Worm (Caenorhabditis elegans) whole organism, L2 larva: ENCODE data around the gene hap-1.

Source experiments
- C34F6.9 ChIP-seq: fragments of 150-350 bp; optimal IDR thresholded peaks from 2 replicates; lab custom pipeline; 2014; ENCODE audit warnings: missing biosample characterization, missing genetic modification characterization
- F13H6.1 ChIP-seq: sonication (generic microtip); optimal IDR thresholded peaks from 2 replicates; lab custom pipeline; 2016; ENCODE audit warnings: missing genetic modification characterization, missing compliant biosample characterization
- R02D3.7 ChIP-seq: fragments of 150-350 bp; optimal IDR thresholded peaks from 2 replicates; lab custom pipeline; 2014; ENCODE audit warnings: missing biosample characterization, missing genetic modification characterization
- Y55F3AM.14 ChIP-seq: fragments of 200-800 bp; sonication (Bioruptor generic); optimal IDR thresholded peaks from 2 replicates; lab custom pipeline; 2018; ENCODE audit warnings: mild to moderate bottlenecking, missing genetic modification characterization, missing compliant biosample characterization
- ZK546.5 ChIP-seq: sonication (generic microtip); optimal IDR thresholded peaks from 2 replicates; lab custom pipeline; 2017; ENCODE audit warnings: missing biosample characterization, missing genetic modification characterization
- alr-1 ChIP-seq: fragments of 150-350 bp; optimal IDR thresholded peaks from 2 replicates; lab custom pipeline; 2014; ENCODE audit warnings: missing biosample characterization, missing genetic modification characterization
- ama-1 ChIP-seq: fragments of 150-350 bp; optimal IDR thresholded peaks from 2 replicates; lab custom pipeline; 2018; ENCODE audit warnings: inconsistent platforms
- blmp-1 ChIP-seq: sonication (generic microtip); optimal IDR thresholded peaks from 2 replicates; lab custom pipeline; 2017; ENCODE audit warnings: missing genetic modification characterization, mild to moderate bottlenecking, missing compliant biosample characterization, antibody characterized with exemption, moderate library complexity; ENCODE audit not compliant: insufficient read depth
- ceh-16 ChIP-seq: fragments of 150-350 bp; optimal IDR thresholded peaks from 2 replicates; lab custom pipeline; 2014; ENCODE audit warnings: missing biosample characterization, missing genetic modification characterization
- ceh-82 ChIP-seq: fragments of 150-350 bp; optimal IDR thresholded peaks from 2 replicates; lab custom pipeline; 2014; ENCODE audit warnings: missing biosample characterization, missing genetic modification characterization
- crh-2 ChIP-seq: sonication (generic microtip); optimal IDR thresholded peaks from 2 replicates; lab custom pipeline; 2017; ENCODE audit warnings: missing biosample characterization, missing genetic modification characterization
- egl-27 ChIP-seq: sonication (generic microtip); optimal IDR thresholded peaks from 3 replicates; lab custom pipeline; 2017; ENCODE audit warnings: missing biosample characterization, missing genetic modification reagents, missing genetic modification characterization
- elt-1 ChIP-seq: fragments of 150-350 bp; optimal IDR thresholded peaks from 2 replicates; lab custom pipeline; 2014; ENCODE audit warnings: missing biosample characterization, missing genetic modification characterization
- fos-1 ChIP-seq: fragments of 150-350 bp; optimal IDR thresholded peaks from 2 replicates; lab custom pipeline; 2014; ENCODE audit warnings: missing biosample characterization, missing genetic modification characterization
- gmeb-1 ChIP-seq: fragments of 150-350 bp; optimal IDR thresholded peaks from 2 replicates; lab custom pipeline; 2014; ENCODE audit warnings: missing biosample characterization, missing genetic modification characterization
- lin-13 ChIP-seq: fragments of 150-350 bp; optimal IDR thresholded peaks from 2 replicates; lab custom pipeline; 2014; ENCODE audit warnings: missing biosample characterization, missing genetic modification reagents, missing genetic modification characterization
- lin-39 ChIP-seq: fragments of 150-350 bp; optimal IDR thresholded peaks from 2 replicates; lab custom pipeline; 2014; ENCODE audit warnings: missing biosample characterization, missing genetic modification reagents, missing genetic modification characterization
- lsy-2 ChIP-seq, 2 experiments: fragments of 150-350 bp in 1 of 2; sonication (generic microtip) in 1 of 2; optimal IDR thresholded peaks; 2 replicates each; lab custom pipeline; 2014 to 2017; ENCODE audit warnings: missing biosample characterization in 2 of 2, missing genetic modification characterization in 2 of 2
- mab-5 ChIP-seq: fragments of 150-350 bp; optimal IDR thresholded peaks from 2 replicates; lab custom pipeline; 2014; ENCODE audit warnings: missing biosample characterization, missing genetic modification characterization
- mbf-1 ChIP-seq: sonication (generic microtip); optimal IDR thresholded peaks from 2 replicates; lab custom pipeline; 2017; ENCODE audit warnings: missing biosample characterization, missing genetic modification characterization
- mdl-1 ChIP-seq, 2 experiments: fragments of 150-350 bp in 1 of 2; sonication (generic microtip) in 1 of 2; optimal IDR thresholded peaks; 2 replicates each; lab custom pipeline; 2017; ENCODE audit warnings: missing biosample characterization in 2 of 2, missing genetic modification characterization in 2 of 2
- nhr-10 ChIP-seq: sonication (generic microtip); optimal IDR thresholded peaks from 2 replicates; lab custom pipeline; 2017; ENCODE audit warnings: missing biosample characterization, missing genetic modification characterization
- nhr-11 ChIP-seq: fragments of 150-350 bp; optimal IDR thresholded peaks from 2 replicates; lab custom pipeline; 2014; ENCODE audit warnings: missing biosample characterization, missing genetic modification characterization
- nhr-129 ChIP-seq: fragments of 150-350 bp; optimal IDR thresholded peaks from 2 replicates; lab custom pipeline; 2014; ENCODE audit warnings: missing biosample characterization, missing genetic modification characterization
- nhr-21 ChIP-seq: fragments of 150-350 bp; optimal IDR thresholded peaks from 2 replicates; lab custom pipeline; 2014; ENCODE audit warnings: missing biosample characterization, missing genetic modification characterization
- nhr-23 ChIP-seq: fragments of 150-350 bp; optimal IDR thresholded peaks from 2 replicates; lab custom pipeline; 2014; ENCODE audit warnings: missing biosample characterization, missing genetic modification reagents, missing genetic modification characterization
- nhr-237 ChIP-seq: fragments of 150-350 bp; optimal IDR thresholded peaks from 2 replicates; lab custom pipeline; 2014; ENCODE audit warnings: missing biosample characterization, missing genetic modification characterization
- nhr-25 ChIP-seq: fragments of 150-350 bp; sonication (generic microtip); optimal IDR thresholded peaks from 3 replicates; lab custom pipeline; 2014; ENCODE audit warnings: missing biosample characterization, missing genetic modification characterization
- nhr-6 ChIP-seq: fragments of 150-350 bp; optimal IDR thresholded peaks from 2 replicates; lab custom pipeline; 2014; ENCODE audit warnings: missing biosample characterization, missing genetic modification characterization
- nhr-77 ChIP-seq: fragments of 150-350 bp; optimal IDR thresholded peaks from 2 replicates; lab custom pipeline; 2014; ENCODE audit warnings: missing biosample characterization, missing genetic modification characterization
- peb-1 ChIP-seq: fragments of 150-350 bp; optimal IDR thresholded peaks from 2 replicates; lab custom pipeline; 2014; ENCODE audit warnings: missing biosample characterization, missing genetic modification characterization
- sem-4 ChIP-seq: fragments of 150-350 bp; optimal IDR thresholded peaks from 2 replicates; lab custom pipeline; 2014; ENCODE audit warnings: missing biosample characterization, missing genetic modification reagents, missing genetic modification characterization
- skn-1 ChIP-seq: sonication (generic microtip); optimal IDR thresholded peaks from 2 replicates; lab custom pipeline; 2017; ENCODE audit warnings: missing biosample characterization, missing genetic modification characterization
- sma-3 ChIP-seq: sonication (generic microtip); optimal IDR thresholded peaks from 2 replicates; lab custom pipeline; 2016; ENCODE audit warnings: missing genetic modification reagents, missing genetic modification characterization, missing compliant biosample characterization
- snpc-4 ChIP-seq: fragments of 150-350 bp; optimal IDR thresholded peaks from 2 replicates; lab custom pipeline; 2014; ENCODE audit warnings: missing biosample characterization, missing genetic modification characterization
- unc-39 ChIP-seq: fragments of 150-350 bp; optimal IDR thresholded peaks from 2 replicates; lab custom pipeline; 2014; ENCODE audit warnings: missing biosample characterization, missing genetic modification characterization
- unc-55 ChIP-seq: fragments of 150-350 bp; sonication (generic microtip); optimal IDR thresholded peaks from 3 replicates; lab custom pipeline; 2014; ENCODE audit warnings: missing biosample characterization, missing genetic modification reagents, missing genetic modification characterization
- ztf-1 ChIP-seq: fragments of 200-800 bp; sonication (Bioruptor generic); conservative IDR thresholded peaks from 2 replicates; pipeline ENCODE4 v1.3.6; 2022; ENCODE audit warnings: missing genetic modification characterization, missing compliant biosample characterization
- ztf-11 ChIP-seq: sonication (generic microtip); optimal IDR thresholded peaks from 2 replicates; lab custom pipeline; 2017; ENCODE audit warnings: missing biosample characterization, missing genetic modification characterization
- ztf-4 ChIP-seq: fragments of 150-350 bp; optimal IDR thresholded peaks from 2 replicates; lab custom pipeline; 2014; ENCODE audit warnings: missing biosample characterization, missing genetic modification characterization

The hap-1 gene

ce11 chrIII:5228839-5229238 lies 34.9 kb upstream of the hap-1 start:
- no peak for TF ChIP-seq peb-1
- no peak for TF ChIP-seq R02D3.7 (tag; lab: Kevin White, UChicago)
- no peak for TF ChIP-seq nhr-11 (tag; lab: Kevin White, UChicago)
- TF ChIP-seq nhr-10 (tag; lab: Kevin White, UChicago): no peak
- no peak for TF ChIP-seq nhr-23 (tag; lab: Kevin White, UChicago)
- TF ChIP-seq lsy-2 (tag; optimal IDR thresholded peaks at IDR 0.05; lab: Kevin White, UChicago): no peak
- no peak for TF ChIP-seq nhr-77 (tag; lab: Kevin White, UChicago)
- no peak for TF ChIP-seq lin-39 (tag; lab: Kevin White, UChicago)
- TF ChIP-seq ztf-11 (tag; lab: Kevin White, UChicago): no peak
- no peak for TF ChIP-seq mbf-1
- TF ChIP-seq nhr-129: no peak
- TF ChIP-seq ama-1: no peak
- no peak for TF ChIP-seq ZK546.5 (tag; lab: Kevin White, UChicago)
- TF ChIP-seq, all 48 proteins: peak for 0

DNA sequence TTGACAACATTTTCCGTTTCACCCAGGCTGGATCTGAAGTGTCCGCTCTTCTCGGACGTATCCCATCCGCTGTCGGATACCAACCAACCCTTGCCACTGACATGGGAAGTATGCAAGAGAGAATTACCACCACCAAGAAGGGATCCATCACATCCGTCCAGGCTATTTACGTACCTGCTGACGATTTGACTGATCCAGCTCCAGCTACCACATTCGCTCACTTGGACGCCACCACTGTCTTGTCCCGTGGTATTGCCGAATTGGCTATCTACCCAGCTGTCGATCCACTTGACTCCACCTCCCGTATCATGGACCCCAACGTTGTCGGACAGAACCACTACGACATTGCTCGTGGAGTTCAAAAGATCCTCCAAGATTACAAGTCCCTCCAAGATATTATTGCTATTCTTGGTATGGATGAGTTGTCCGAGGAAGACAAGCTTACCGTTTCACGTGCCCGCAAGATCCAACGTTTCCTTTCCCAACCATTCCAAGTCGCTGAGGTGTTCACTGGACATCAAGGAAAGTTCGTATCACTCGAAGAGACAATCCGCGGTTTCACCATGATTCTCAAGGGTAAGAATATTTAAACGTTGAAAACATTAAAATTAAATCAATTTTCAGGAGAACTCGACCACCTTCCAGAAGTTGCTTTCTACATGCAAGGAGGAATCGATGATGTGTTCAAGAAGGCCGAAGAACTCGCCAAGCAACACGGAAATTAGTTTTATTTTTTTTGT lies 34.1 kb upstream of the hap-1 start:
- TF ChIP-seq ztf-1 (no peak), nhr-23 (tag; lab: Kevin White, UChicago) (peak; percentile 35)

DNA sequence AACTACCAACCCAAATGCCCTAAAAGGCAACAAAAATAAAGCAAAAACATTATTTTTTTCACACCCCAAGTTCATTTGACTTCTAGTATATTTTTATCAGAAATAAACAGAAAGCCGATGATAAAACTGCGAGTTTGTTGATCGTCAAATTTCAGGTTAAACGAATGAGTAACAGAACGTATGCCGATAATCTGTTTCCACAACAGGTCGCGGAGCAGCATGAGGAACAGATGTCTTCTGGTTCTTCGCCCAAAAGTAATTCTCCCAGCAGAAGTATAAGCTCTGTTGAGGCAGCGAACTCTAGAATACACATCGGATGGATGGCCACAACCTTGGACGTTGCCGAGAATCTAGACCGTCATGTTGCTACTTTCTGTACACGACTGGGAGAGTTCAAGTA lies 33.3 kb upstream of the hap-1 start, which contains the start of gene prmt-5:
prmt-5 (plus strand) TSS at position 141 of the 400 bp plus-strand sequence.
- TF ChIP-seq sma-3 (GFP tag; lab: Kevin White, UChicago) (peak; percentile 45), nhr-129 (peak; percentile 41), lin-13 (GFP tag; lab: Kevin White, UChicago) (peak; percentile 34), Y55F3AM.14 (GFP tag; lab: Kevin White, UChicago) (peak; percentile 24), ztf-1 (no peak), ama-1 (peak; percentile 65), C34F6.9 (tag; lab: Kevin White, UChicago) (no peak), nhr-21 (tag; lab: Kevin White, UChicago) (peak; percentile 46), F13H6.1 (tag; lab: Kevin White, UChicago) (peak; percentile 8), ztf-4 (tag; lab: Kevin White, UChicago) (peak; percentile 53), ceh-82 (no peak)
- TF ChIP-seq, all 48 proteins: peak for 8

DNA sequence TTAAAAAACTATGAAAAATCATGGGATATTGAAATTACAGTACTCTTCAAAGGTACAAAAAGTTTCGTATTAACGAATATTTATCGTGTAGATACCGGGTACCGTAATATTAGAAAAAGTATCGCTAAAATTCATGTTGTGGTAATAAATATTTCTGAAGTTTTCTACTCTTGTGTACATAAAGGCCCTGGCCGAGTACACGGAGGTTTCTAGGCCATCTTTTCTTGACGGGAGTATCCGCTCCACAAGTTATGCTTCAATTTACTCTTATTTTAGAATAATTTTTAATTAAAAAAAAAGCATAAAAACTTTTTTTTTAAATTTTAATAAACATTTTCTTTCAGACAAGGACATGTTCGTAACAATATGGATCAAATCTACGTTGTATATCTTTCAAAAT lies 30.6 kb upstream of the hap-1 start:
- TF ChIP-seq nhr-11 (tag; lab: Kevin White, UChicago): no peak
- TF ChIP-seq elt-1 (tag; lab: Kevin White, UChicago): no peak
- TF ChIP-seq nhr-10 (tag; lab: Kevin White, UChicago): no peak
- TF ChIP-seq snpc-4 (tag; lab: Kevin White, UChicago): no peak
- TF ChIP-seq crh-2: no peak
- no peak for TF ChIP-seq peb-1
- no peak for TF ChIP-seq blmp-1 (tag; lab: Kevin White, UChicago)
- no peak for TF ChIP-seq ZK546.5 (tag; lab: Kevin White, UChicago)
- TF ChIP-seq egl-27 (tag; lab: Kevin White, UChicago): no peak
- no peak for TF ChIP-seq nhr-25 (tag; lab: Kevin White, UChicago)
- TF ChIP-seq ztf-1: no peak
- TF ChIP-seq ztf-4 (tag; lab: Kevin White, UChicago): no peak
- TF ChIP-seq alr-1 (tag; lab: Kevin White, UChicago): no peak
- no peak for TF ChIP-seq mab-5 (tag; lab: Kevin White, UChicago)
- no peak for TF ChIP-seq mbf-1

DNA sequence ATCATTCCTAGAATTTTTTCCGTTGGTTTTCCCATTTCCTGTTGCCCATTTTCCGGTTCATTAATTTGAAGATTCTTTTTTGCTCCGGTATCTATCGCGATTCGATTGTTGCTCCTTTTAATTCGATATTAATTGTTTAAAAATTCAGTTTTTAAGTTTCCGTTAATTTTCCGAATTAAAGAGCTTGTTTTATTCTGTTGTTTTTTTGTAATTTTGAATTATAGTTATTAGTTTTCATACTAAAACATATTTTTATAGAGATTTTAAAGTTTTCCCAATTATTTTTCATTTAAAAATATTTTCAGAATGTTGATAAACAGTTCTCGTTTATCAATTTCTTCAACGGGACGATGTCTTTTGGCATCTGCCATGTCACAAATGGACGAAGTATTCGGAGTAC lies 29.4 kb upstream of the hap-1 start, which contains the start of gene mrps-26:
mrps-26 (plus strand) TSS at position 301 of the 400 bp plus-strand sequence.
- TF ChIP-seq fos-1 (no peak), ceh-82 (no peak), Y55F3AM.14 (GFP tag; lab: Kevin White, UChicago) (no peak), ztf-11 (tag; lab: Kevin White, UChicago) (no peak), unc-55 (GFP tag; lab: Kevin White, UChicago) (no peak), sem-4 (no peak), skn-1 (tag; lab: Kevin White, UChicago) (no peak), ceh-16 (no peak), gmeb-1 (tag; lab: Kevin White, UChicago) (no peak), nhr-77 (tag; lab: Kevin White, UChicago) (no peak), unc-39 (no peak), nhr-11 (tag; lab: Kevin White, UChicago) (no peak), snpc-4 (tag; lab: Kevin White, UChicago) (no peak), mdl-1 (tag; optimal IDR thresholded peaks at IDR 0.05; lab: Kevin White, UChicago) (no peak), nhr-237 (no peak), nhr-6 (tag; lab: Kevin White, UChicago) (no peak)
